Worm (Caenorhabditis elegans) whole organism, L1 larva: Measurements from ENCODE around the gene srd-26.
"Not testable (repeated sequence)": the region's sequence is repeated elsewhere in the genome, so short reads cannot be mapped to it uniquely, and the experiment has no call there.

Experiments
- C04F5.9 ChIP-seq: sonication (generic microtip); optimal IDR thresholded peaks from 2 replicates; lab custom pipeline; 2016; ENCODE audit warnings: missing genetic modification characterization, missing compliant biosample characterization
- C16A3.4 ChIP-seq: fragments of 150-350 bp; optimal IDR thresholded peaks from 2 replicates; lab custom pipeline; 2014; ENCODE audit warnings: missing biosample characterization, missing genetic modification characterization
- aha-1 ChIP-seq: fragments of 150-350 bp; optimal IDR thresholded peaks from 2 replicates; lab custom pipeline; 2014; ENCODE audit warnings: missing biosample characterization, missing genetic modification characterization
- aly-2 ChIP-seq: fragments of 150-350 bp; optimal IDR thresholded peaks from 2 replicates; lab custom pipeline; 2014; ENCODE audit warnings: missing biosample characterization, missing genetic modification characterization
- ama-1 ChIP-seq: fragments of 150-350 bp; optimal IDR thresholded peaks from 2 replicates; lab custom pipeline; 2014
- blmp-1 ChIP-seq: fragments of 150-350 bp; optimal IDR thresholded peaks from 2 replicates; lab custom pipeline; 2014; ENCODE audit warnings: missing biosample characterization, missing genetic modification characterization
- ceh-63 ChIP-seq: fragments of 200-800 bp; sonication (Bioruptor generic); optimal IDR thresholded peaks from 2 replicates; lab custom pipeline; 2018; ENCODE audit warnings: mild to moderate bottlenecking, missing genetic modification characterization, missing compliant biosample characterization
- ces-1 ChIP-seq: fragments of 150-350 bp; optimal IDR thresholded peaks from 2 replicates; lab custom pipeline; 2014; ENCODE audit warnings: missing biosample characterization, missing genetic modification reagents, missing genetic modification characterization
- dpl-1 ChIP-seq, 3 experiments: fragments of 150-350 bp in 2 of 3; sonication (generic microtip) in 1 of 3; optimal IDR thresholded peaks; 2 replicates each; lab custom pipeline; 2014 to 2017; ENCODE audit warnings: missing biosample characterization in 3 of 3, missing genetic modification characterization in 3 of 3, missing genetic modification reagents in 3 of 3
- efl-1 ChIP-seq, 4 experiments: fragments of 150-350 bp; optimal IDR thresholded peaks in 3 of 4; peaks in 1 of 4; 1 replicate in 1 of 4; 2 replicates in 3 of 4; lab custom pipeline; 2014; ENCODE audit warnings: missing biosample characterization in 2 of 4, missing genetic modification characterization in 2 of 4, missing genetic modification reagents in 2 of 4
- egl-27 ChIP-seq, 2 experiments: fragments of 150-350 bp in 1 of 2; sonication (generic microtip); optimal IDR thresholded peaks; 3 replicates each; lab custom pipeline; 2017 to 2018; ENCODE audit warnings: missing biosample characterization in 2 of 2, missing genetic modification characterization in 2 of 2, missing genetic modification reagents in 2 of 2
- elt-2 ChIP-seq: sonication (generic microtip); optimal IDR thresholded peaks from 2 replicates; lab custom pipeline; 2016; ENCODE audit warnings: missing genetic modification characterization, mild to moderate bottlenecking, inconsistent platforms, missing compliant biosample characterization, missing genetic modification reagents
- elt-3 ChIP-seq, 6 experiments: fragments of 150-350 bp in 1 of 6; sonication (generic microtip); optimal IDR thresholded peaks; 2 replicates each; lab custom pipeline; 2017 to 2018; ENCODE audit warnings: missing biosample characterization in 6 of 6, missing genetic modification characterization in 6 of 6, inconsistent platforms in 1 of 6
- fkh-10 ChIP-seq: sonication (generic microtip); optimal IDR thresholded peaks from 2 replicates; lab custom pipeline; 2017; ENCODE audit warnings: missing biosample characterization, missing genetic modification reagents, missing genetic modification characterization
- fos-1 ChIP-seq: fragments of 150-350 bp; optimal IDR thresholded peaks from 2 replicates; lab custom pipeline; 2014; ENCODE audit warnings: missing biosample characterization, missing genetic modification characterization
- grh-1 ChIP-seq: fragments of 200-800 bp; sonication (Bioruptor generic); IDR thresholded peaks from 2 replicates; pipeline ENCODE4 v1.3.6; 2022; ENCODE audit warnings: missing genetic modification reagents, missing genetic modification characterization, missing compliant biosample characterization
- hpl-2 ChIP-seq: fragments of 150-350 bp; optimal IDR thresholded peaks from 2 replicates; lab custom pipeline; 2014; ENCODE audit warnings: missing biosample characterization, missing genetic modification reagents, missing genetic modification characterization
- lin-14 ChIP-seq: fragments of 200-800 bp; sonication (Bioruptor generic); optimal IDR thresholded peaks from 2 replicates; lab custom pipeline; 2018; ENCODE audit warnings: mild to moderate bottlenecking, missing genetic modification characterization, moderate library complexity, missing compliant biosample characterization
- lin-35 ChIP-seq, 2 experiments: fragments of 150-350 bp; optimal IDR thresholded peaks; 2 replicates each; lab custom pipeline; 2014; ENCODE audit warnings: missing biosample characterization in 2 of 2, missing genetic modification characterization in 2 of 2, missing genetic modification reagents in 2 of 2
- lin-39 ChIP-seq: fragments of 150-350 bp; optimal IDR thresholded peaks from 2 replicates; lab custom pipeline; 2014; ENCODE audit warnings: missing biosample characterization, missing genetic modification reagents, missing genetic modification characterization
- lir-3 ChIP-seq: sonication (generic microtip); optimal IDR thresholded peaks from 2 replicates; lab custom pipeline; 2016; ENCODE audit warnings: mild to moderate bottlenecking, missing genetic modification characterization, moderate library complexity, missing compliant biosample characterization; ENCODE audit not compliant: poor library complexity
- mep-1 ChIP-seq: fragments of 150-350 bp; optimal IDR thresholded peaks from 2 replicates; lab custom pipeline; 2014; ENCODE audit warnings: missing biosample characterization, missing genetic modification characterization
- nhr-12 ChIP-seq: sonication (generic microtip); optimal IDR thresholded peaks from 2 replicates; lab custom pipeline; 2017; ENCODE audit warnings: missing biosample characterization, missing genetic modification characterization
- nhr-237 ChIP-seq: fragments of 150-350 bp; optimal IDR thresholded peaks from 2 replicates; lab custom pipeline; 2014; ENCODE audit warnings: missing biosample characterization, missing genetic modification characterization
- nhr-47 ChIP-seq: sonication (generic microtip); optimal IDR thresholded peaks from 2 replicates; lab custom pipeline; 2016; ENCODE audit warnings: mild to moderate bottlenecking, missing genetic modification characterization, moderate library complexity, missing compliant biosample characterization
- nhr-71 ChIP-seq: sonication (generic microtip); optimal IDR thresholded peaks from 2 replicates; lab custom pipeline; 2016; ENCODE audit warnings: mild to moderate bottlenecking, missing genetic modification characterization, moderate library complexity, missing compliant biosample characterization
- nhr-85 ChIP-seq: sonication (generic microtip); peaks from one replicate; lab custom pipeline; 2016; ENCODE audit warnings: missing genetic modification characterization, inconsistent platforms, missing compliant biosample characterization
- pax-3 ChIP-seq: fragments of 200-800 bp; sonication (Bioruptor generic); optimal IDR thresholded peaks from 2 replicates; lab custom pipeline; 2018; ENCODE audit warnings: mild to moderate bottlenecking, missing genetic modification characterization, moderate library complexity, missing compliant biosample characterization
- rnt-1 ChIP-seq: sonication (generic microtip); optimal IDR thresholded peaks from 2 replicates; lab custom pipeline; 2016; ENCODE audit warnings: mild to moderate bottlenecking, missing genetic modification characterization, moderate library complexity, missing compliant biosample characterization
- snpc-4 ChIP-seq: fragments of 150-350 bp; optimal IDR thresholded peaks from 2 replicates; lab custom pipeline; 2014; ENCODE audit warnings: missing biosample characterization, missing genetic modification characterization
- snu-23 ChIP-seq: sonication (generic microtip); optimal IDR thresholded peaks from 2 replicates; lab custom pipeline; 2016; ENCODE audit warnings: missing genetic modification characterization, missing compliant biosample characterization
- sptf-1 ChIP-seq: fragments of 150-350 bp; optimal IDR thresholded peaks from 2 replicates; lab custom pipeline; 2014; ENCODE audit warnings: missing biosample characterization, missing genetic modification characterization
- tlp-1 ChIP-seq: fragments of 150-350 bp; optimal IDR thresholded peaks from 2 replicates; lab custom pipeline; 2014; ENCODE audit warnings: missing biosample characterization, missing genetic modification characterization
- unc-130 ChIP-seq: fragments of 150-350 bp; optimal IDR thresholded peaks from 2 replicates; lab custom pipeline; 2017; ENCODE audit warnings: missing biosample characterization, missing genetic modification characterization, inconsistent platforms
- unc-98 ChIP-seq: fragments of 200-800 bp; sonication (Bioruptor generic); IDR thresholded peaks from 2 replicates; pipeline ENCODE4 v1.3.6; 2022; ENCODE audit warnings: missing genetic modification characterization, missing compliant biosample characterization

srd-26 gene

DNA sequence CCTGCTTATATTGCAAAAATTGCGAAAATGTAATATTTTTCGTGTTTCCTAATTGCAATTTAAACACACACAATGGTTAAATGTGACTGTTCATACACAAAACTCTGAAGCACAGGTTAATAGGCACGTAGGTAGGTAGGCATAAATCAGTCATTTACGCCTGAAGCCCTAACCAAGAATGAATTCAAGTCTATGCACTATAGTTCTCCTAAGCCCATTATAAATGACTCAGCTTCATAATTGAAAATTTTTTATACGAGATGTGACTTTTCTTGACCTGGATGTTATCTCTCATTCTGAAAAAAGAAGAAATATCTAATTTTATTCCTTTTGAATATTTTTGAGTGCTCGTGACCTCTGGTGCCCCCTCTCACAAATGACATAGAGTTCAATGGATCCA is 21.0 kb downstream of the srd-26 start:
- TF ChIP-seq snpc-4 (tag; lab: Kevin White, UChicago), result no peak
- TF ChIP-seq nhr-12 (tag; lab: Kevin White, UChicago), result no peak
- TF ChIP-seq lin-39 (tag; lab: Kevin White, UChicago), result no peak
- TF ChIP-seq lir-3 (tag; lab: Kevin White, UChicago), result no peak
- TF ChIP-seq unc-98 (GFP tag; lab: Robert Waterston, UW), result no peak
- no peak for TF ChIP-seq ceh-63 (GFP tag; lab: Kevin White, UChicago)
- TF ChIP-seq ama-1, result no peak
- TF ChIP-seq lin-14 (GFP tag; lab: Kevin White, UChicago), result no peak
- no peak for TF ChIP-seq elt-3 (tag; optimal IDR thresholded peaks at IDR 0.05; lab: Kevin White, UChicago)
- TF ChIP-seq C04F5.9 (tag; lab: Kevin White, UChicago), result no peak
- no peak for TF ChIP-seq nhr-237 (tag; lab: Kevin White, UChicago)
- TF ChIP-seq hpl-2, result no peak
- TF ChIP-seq sptf-1 (tag; lab: Kevin White, UChicago), result no peak
- no peak for TF ChIP-seq nhr-85 (tag; lab: Kevin White, UChicago)

DNA sequence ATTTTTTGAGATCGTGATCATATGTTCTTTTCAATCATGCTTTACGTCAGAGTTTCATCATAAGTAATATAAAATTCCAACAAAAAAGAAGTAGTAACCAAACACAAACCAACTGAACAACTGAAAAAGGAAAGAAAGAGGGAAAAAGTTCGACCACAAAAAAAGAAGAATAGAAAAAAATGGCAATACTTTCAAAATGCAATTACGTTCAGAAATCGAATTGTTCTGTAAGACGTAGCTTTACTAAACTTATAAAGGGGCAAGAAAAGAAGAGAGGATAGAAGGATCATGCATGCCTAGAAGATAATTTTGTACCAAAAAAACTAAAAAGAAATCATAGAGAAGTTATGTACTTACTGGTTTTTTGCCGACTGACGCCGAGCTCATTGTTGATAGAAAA is 22.1 kb downstream of the srd-26 start:
- TF ChIP-seq lin-14 (GFP tag; lab: Kevin White, UChicago), result peak; percentile 68
- TF ChIP-seq tlp-1, result no peak
- TF ChIP-seq mep-1, result no peak
- TF ChIP-seq fkh-10 (GFP tag; lab: Kevin White, UChicago), result peak; percentile 89
- TF ChIP-seq nhr-47 (tag; lab: Kevin White, UChicago), result peak; percentile 10
- TF ChIP-seq C16A3.4 (tag; lab: Kevin White, UChicago), result no peak
- TF ChIP-seq efl-1 (optimal IDR thresholded peaks at IDR 0.05; lab: Kevin White, UChicago), result no peak
- TF ChIP-seq efl-1 (GFP tag; optimal IDR thresholded peaks at IDR 0.05 in 1 of 2; lab: Kevin White, UChicago), result peak in 1 of 2 experiments; percentile 70
- peak; percentile 95 for TF ChIP-seq ces-1
- TF ChIP-seq, all 84 proteins: peak for 5

DNA sequence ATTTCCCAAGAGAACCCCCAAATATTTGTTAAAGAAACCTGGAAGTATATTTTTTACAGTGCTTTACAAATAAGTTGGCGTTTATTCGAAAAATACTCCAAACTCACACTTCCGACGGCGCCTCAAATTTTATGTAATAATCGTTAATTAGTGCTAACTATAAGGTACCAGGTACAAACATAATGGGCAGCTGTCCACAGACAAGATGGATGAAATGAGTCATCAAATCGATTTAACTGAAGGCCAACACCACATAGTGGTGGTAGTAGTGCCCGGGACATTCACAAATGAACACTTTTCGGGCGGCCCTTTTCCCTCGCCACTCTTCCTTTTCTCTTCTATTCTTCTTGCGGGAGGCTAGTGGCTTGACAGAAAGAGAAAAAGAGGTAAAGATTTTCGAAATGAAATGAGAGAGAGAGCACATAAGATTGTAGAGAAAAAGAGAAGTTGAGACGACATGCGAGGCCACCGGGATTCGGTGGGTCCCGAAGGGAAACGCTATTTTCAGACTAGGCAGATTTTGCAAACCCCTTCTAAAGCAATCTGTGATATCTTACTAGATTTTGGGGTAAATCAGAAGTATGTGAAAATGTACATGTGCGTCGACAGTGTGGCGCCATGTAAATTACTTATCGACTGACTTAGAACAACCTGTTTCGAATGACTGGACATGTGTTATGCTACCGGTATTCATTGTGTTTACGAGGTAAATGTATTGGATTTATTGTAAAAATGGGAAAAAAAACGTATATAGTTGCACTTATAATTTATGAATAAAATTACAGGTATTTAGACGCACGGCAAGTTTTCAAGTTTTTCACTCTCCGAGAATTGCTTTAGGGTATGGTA is 23.3 kb downstream of the srd-26 start:
- TF ChIP-seq lin-14 (GFP tag; lab: Kevin White, UChicago), result peak; percentile 83
- peak in 1 of 2 experiments; percentile 10 for TF ChIP-seq lin-35 (GFP tag; optimal IDR thresholded peaks at IDR 0.05; lab: Kevin White, UChicago)
- TF ChIP-seq rnt-1 (tag; lab: Kevin White, UChicago), result peak; percentile 21
- TF ChIP-seq blmp-1 (tag; lab: Kevin White, UChicago), result peak; percentile 68
- no peak for TF ChIP-seq nhr-237 (tag; lab: Kevin White, UChicago)
- TF ChIP-seq efl-1 (optimal IDR thresholded peaks at IDR 0.05; lab: Kevin White, UChicago), result no peak
- peak in 1 of 2 experiments; percentile 74 for TF ChIP-seq efl-1 (GFP tag; optimal IDR thresholded peaks at IDR 0.05 in 1 of 2; lab: Kevin White, UChicago)
- TF ChIP-seq aha-1 (tag; lab: Kevin White, UChicago), result no peak
- TF ChIP-seq elt-3 (tag; optimal IDR thresholded peaks at IDR 0.05; lab: Kevin White, UChicago), result peak in 1 of 6 experiments; percentile 13
- TF ChIP-seq egl-27 (tag; optimal IDR thresholded peaks at IDR 0.05; lab: Kevin White, UChicago), result no peak
- peak; percentile 27 for TF ChIP-seq snu-23
- TF ChIP-seq grh-1, result peak; percentile 49; the same call in 1 of the 2 replicates
- TF ChIP-seq pax-3 (tag; lab: Kevin White, UChicago), result no peak
- peak; percentile 10 for TF ChIP-seq nhr-71 (tag; lab: Kevin White, UChicago)
- TF ChIP-seq nhr-85 (tag; lab: Kevin White, UChicago), result peak; percentile 62
- TF ChIP-seq fos-1 (tag; lab: Kevin White, UChicago), result peak; percentile 60
- TF ChIP-seq mep-1, result peak; percentile 59
- TF ChIP-seq aly-2 (tag; lab: Kevin White, UChicago), result no peak
- TF ChIP-seq unc-130 (tag; lab: Kevin White, UChicago), result peak; percentile 28

DNA sequence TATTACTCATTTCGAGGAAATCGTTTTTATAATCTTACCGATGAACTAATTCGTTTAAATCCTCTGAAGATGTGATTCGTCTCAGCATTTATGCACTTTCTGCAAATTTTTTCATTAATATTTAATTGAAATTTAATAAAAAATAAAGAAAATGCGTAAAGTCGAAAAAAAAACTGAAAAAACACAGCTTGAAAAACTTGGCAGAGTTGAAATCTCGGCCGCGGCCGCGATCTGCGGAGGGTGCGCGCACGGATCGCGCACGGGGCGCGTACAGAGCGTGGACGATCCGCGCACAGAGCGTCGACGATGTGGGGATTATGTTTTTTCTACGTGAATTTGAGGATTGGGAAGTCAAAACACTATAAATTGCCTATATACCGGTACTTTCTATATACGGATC is 25.0 kb downstream of the srd-26 start, which contains the start of gene AH10.4:
Gene AH10.4, minus strand, starts transcription at position 101 of the 400 bp plus-strand sequence.
- TF ChIP-seq elt-2 (tag; lab: Kevin White, UChicago); dpl-1 (GFP tag; optimal IDR thresholded peaks at IDR 0.05; lab: Kevin White, UChicago); nhr-71 (tag; lab: Kevin White, UChicago): not testable (repeated sequence)
- TF ChIP-seq, all 84 proteins: peak for 0; not testable (repeated sequence) for 84
